Fruit fly (Drosophila melanogaster) whole organism, embryonic: Measurements from ENCODE around the gene CG5835.

Experiments
- Abd-B ChIP-seq: fragments of 200-800 bp; sonication (Bioruptor generic); optimal IDR thresholded peaks from 2 replicates; lab custom pipeline; 2018; ENCODE audit warnings: missing biosample characterization, mild to moderate bottlenecking, missing genetic modification characterization, moderate library complexity
- Antp ChIP-seq: fragments of 200-800 bp; sonication (Bioruptor generic); optimal IDR thresholded peaks from 3 replicates; lab custom pipeline; 2016; ENCODE audit warnings: missing biosample characterization, missing genetic modification characterization
- B-H2 ChIP-seq: fragments of 200-800 bp; sonication (Bioruptor generic); optimal IDR thresholded peaks from 2 replicates; lab custom pipeline; 2018; ENCODE audit warnings: missing biosample characterization, mild to moderate bottlenecking, missing genetic modification characterization
- BEAF-32 ChIP-seq: fragments of 200-800 bp; sonication (Bioruptor generic); optimal IDR thresholded peaks from 3 replicates; lab custom pipeline; 2017; ENCODE audit warnings: missing biosample characterization, missing genetic modification characterization, mild to moderate bottlenecking, moderate library complexity, missing genetic modification reagents
- CG10274 ChIP-seq: fragments of 200-800 bp; sonication (Bioruptor generic); optimal IDR thresholded peaks from 3 replicates; lab custom pipeline; 2017; ENCODE audit warnings: missing biosample characterization, mild to moderate bottlenecking, missing genetic modification characterization
- CG10321 ChIP-seq: fragments of 200-800 bp; sonication (Bioruptor generic); IDR thresholded peaks from 2 replicates; pipeline ENCODE4 v1.3.6; 2022; ENCODE audit warnings: missing biosample characterization, missing genetic modification characterization
- CG11696 ChIP-seq: fragments of 200-800 bp; sonication (Bioruptor generic); IDR thresholded peaks from 2 replicates; pipeline ENCODE4 v1.3.6; 2022; ENCODE audit warnings: missing biosample characterization, missing genetic modification characterization
- CG31365 ChIP-seq: fragments of 200-800 bp; sonication (Bioruptor generic); optimal IDR thresholded peaks from 2 replicates; lab custom pipeline; 2018; ENCODE audit warnings: missing biosample characterization, mild to moderate bottlenecking, missing genetic modification characterization
- CG3995 ChIP-seq: fragments of 200-800 bp; sonication (Bioruptor generic); optimal IDR thresholded peaks from 3 replicates; lab custom pipeline; 2016; ENCODE audit warnings: missing biosample characterization, missing genetic modification characterization
- CG6254 ChIP-seq: fragments of 200-800 bp; sonication (Bioruptor generic); optimal IDR thresholded peaks from 3 replicates; lab custom pipeline; 2017; ENCODE audit warnings: mild to moderate bottlenecking, missing biosample characterization, missing genetic modification reagents, missing genetic modification characterization
- CG6654 ChIP-seq: fragments of 200-800 bp; sonication (Bioruptor generic); optimal IDR thresholded peaks from 2 replicates; lab custom pipeline; 2017; ENCODE audit warnings: missing biosample characterization, mild to moderate bottlenecking, missing genetic modification characterization
- CG7987 ChIP-seq: fragments of 200-800 bp; sonication (Bioruptor generic); optimal IDR thresholded peaks from 2 replicates; lab custom pipeline; 2018; ENCODE audit warnings: missing biosample characterization, mild to moderate bottlenecking, missing genetic modification characterization, moderate library complexity
- CG8359 ChIP-seq: fragments of 200-800 bp; sonication (Bioruptor generic); optimal IDR thresholded peaks from 2 replicates; lab custom pipeline; 2017; ENCODE audit warnings: missing biosample characterization, mild to moderate bottlenecking, missing genetic modification characterization, borderline replicate concordance
- CG9727 ChIP-seq: fragments of 200-800 bp; sonication (Bioruptor generic); optimal IDR thresholded peaks from 3 replicates; lab custom pipeline; 2017; ENCODE audit warnings: missing biosample characterization, mild to moderate bottlenecking, missing genetic modification characterization
- CG9932 ChIP-seq: fragments of 200-800 bp; sonication (Bioruptor generic); IDR thresholded peaks from 2 replicates; pipeline ENCODE4 v1.3.6; 2022; ENCODE audit warnings: missing biosample characterization, missing genetic modification characterization
- D19B ChIP-seq: fragments of 200-800 bp; sonication (Bioruptor generic); optimal IDR thresholded peaks from 2 replicates; lab custom pipeline; 2017; ENCODE audit warnings: missing biosample characterization, mild to moderate bottlenecking, missing genetic modification characterization
- Dip2 ChIP-seq: fragments of 200-800 bp; sonication (Bioruptor generic); IDR thresholded peaks from 2 replicates; pipeline ENCODE4 v1.3.6; 2022; ENCODE audit warnings: missing biosample characterization, missing genetic modification characterization
- Ets97D ChIP-seq: fragments of 200-800 bp; sonication (Bioruptor generic); optimal IDR thresholded peaks from 3 replicates; lab custom pipeline; 2016; ENCODE audit warnings: missing biosample characterization, missing genetic modification characterization
- Max ChIP-seq: fragments of 200-800 bp; sonication (Bioruptor generic); optimal IDR thresholded peaks from 2 replicates; lab custom pipeline; 2016; ENCODE audit warnings: missing biosample characterization, mild to moderate bottlenecking, missing genetic modification characterization
- Sin3A ChIP-seq: fragments of >200 bp; optimal IDR thresholded peaks from 2 replicates; lab custom pipeline; 2018
- Ssrp ChIP-seq: fragments of 200-800 bp; sonication (Bioruptor generic); optimal IDR thresholded peaks from 2 replicates; lab custom pipeline; 2018; ENCODE audit warnings: missing biosample characterization, mild to moderate bottlenecking, missing genetic modification characterization, moderate library complexity
- TFAM ChIP-seq: fragments of 200-800 bp; sonication (Bioruptor generic); optimal IDR thresholded peaks from 2 replicates; lab custom pipeline; 2017; ENCODE audit warnings: missing biosample characterization, missing genetic modification characterization, inconsistent platforms
- Tbp ChIP-seq: fragments of >200 bp; optimal IDR thresholded peaks from 2 replicates; lab custom pipeline; 2018; ENCODE audit warnings: missing biosample characterization, missing genetic modification characterization
- amos ChIP-seq: fragments of 200-800 bp; sonication (Bioruptor generic); IDR thresholded peaks from 2 replicates; pipeline ENCODE4 v1.3.6; 2022; ENCODE audit warnings: missing biosample characterization, missing genetic modification characterization; ENCODE audit not compliant: partially characterized antibody
- aop ChIP-seq: fragments of 200-800 bp; sonication (Bioruptor generic); IDR thresholded peaks from 2 replicates; pipeline ENCODE4 v1.3.6; 2022; ENCODE audit warnings: missing biosample characterization, missing genetic modification characterization
- bab2 ChIP-seq: fragments of 200-800 bp; sonication (Bioruptor generic); optimal IDR thresholded peaks from 2 replicates; lab custom pipeline; 2016; ENCODE audit warnings: missing biosample characterization, missing genetic modification characterization
- bbx ChIP-seq: fragments of 200-800 bp; sonication (Bioruptor generic); IDR thresholded peaks from 2 replicates; pipeline ENCODE4 v1.3.6; 2022; ENCODE audit warnings: missing biosample characterization, missing genetic modification characterization; ENCODE audit not compliant: partially characterized antibody
- caup ChIP-seq: fragments of 200-800 bp; sonication (Bioruptor generic); optimal IDR thresholded peaks from 3 replicates; lab custom pipeline; 2017; ENCODE audit warnings: missing biosample characterization, mild to moderate bottlenecking, missing genetic modification characterization, moderate library complexity; ENCODE audit not compliant: severe bottlenecking
- cg ChIP-seq: fragments of 200-800 bp; sonication (Bioruptor generic); optimal IDR thresholded peaks from 3 replicates; lab custom pipeline; 2019; ENCODE audit warnings: missing biosample characterization, mild to moderate bottlenecking, missing genetic modification characterization, moderate library complexity
- dmrt11E ChIP-seq: fragments of 200-800 bp; sonication (Bioruptor generic); optimal IDR thresholded peaks from 3 replicates; lab custom pipeline; 2018; ENCODE audit warnings: missing biosample characterization, mild to moderate bottlenecking, missing genetic modification characterization, moderate library complexity
- dpn ChIP-seq, 2 experiments: fragments of 200-800 bp; sonication (Bioruptor generic); optimal IDR thresholded peaks; 3 replicates each; lab custom pipeline; 2016; ENCODE audit warnings: missing biosample characterization in 2 of 2, missing genetic modification characterization in 2 of 2
- fd3F ChIP-seq: fragments of 200-800 bp; sonication (Bioruptor generic); optimal IDR thresholded peaks from 2 replicates; lab custom pipeline; 2018; ENCODE audit warnings: missing biosample characterization, mild to moderate bottlenecking, missing genetic modification characterization, moderate library complexity
- fu2 ChIP-seq: fragments of 200-800 bp; sonication (Bioruptor generic); optimal IDR thresholded peaks from 2 replicates; lab custom pipeline; 2016; ENCODE audit warnings: missing biosample characterization, missing genetic modification characterization
- gcm ChIP-seq: fragments of 200-800 bp; sonication (Bioruptor generic); optimal IDR thresholded peaks from 2 replicates; lab custom pipeline; 2019; ENCODE audit warnings: missing biosample characterization, mild to moderate bottlenecking, missing genetic modification characterization, moderate library complexity
- gfzf ChIP-seq: fragments of 200-800 bp; sonication (Bioruptor generic); optimal IDR thresholded peaks from 2 replicates; lab custom pipeline; 2016; ENCODE audit warnings: missing biosample characterization, mild to moderate bottlenecking, missing genetic modification characterization, moderate library complexity
- ham ChIP-seq: fragments of 200-800 bp; sonication (Bioruptor generic); IDR thresholded peaks from 2 replicates; pipeline ENCODE4 v1.3.6; 2022; ENCODE audit warnings: missing biosample characterization, missing genetic modification characterization
- hb ChIP-seq: fragments of 200-800 bp; sonication (Bioruptor generic); IDR thresholded peaks from 3 replicates; pipeline ENCODE4 v1.3.6; 2022; ENCODE audit warnings: missing biosample characterization, missing genetic modification characterization; ENCODE audit not compliant: partially characterized antibody
- ken ChIP-seq: fragments of 200-800 bp; sonication (Bioruptor generic); IDR thresholded peaks from 3 replicates; pipeline ENCODE4 v1.3.6; 2022; ENCODE audit warnings: missing biosample characterization, missing genetic modification characterization
- pb ChIP-seq: fragments of 200-800 bp; sonication (Bioruptor generic); optimal IDR thresholded peaks from 3 replicates; lab custom pipeline; 2016; ENCODE audit warnings: missing biosample characterization, missing genetic modification characterization
- salm ChIP-seq: fragments of 200-800 bp; sonication (Bioruptor generic); optimal IDR thresholded peaks from 2 replicates; lab custom pipeline; 2018; ENCODE audit warnings: missing biosample characterization, mild to moderate bottlenecking, missing genetic modification characterization
- sens-2 ChIP-seq: fragments of 200-800 bp; sonication (Bioruptor generic); IDR thresholded peaks from 2 replicates; pipeline ENCODE4 v1.3.6; 2022; ENCODE audit warnings: missing biosample characterization, missing genetic modification characterization
- slou ChIP-seq: fragments of 200-800 bp; sonication (Bioruptor generic); optimal IDR thresholded peaks from 3 replicates; lab custom pipeline; 2016; ENCODE audit warnings: missing biosample characterization, missing genetic modification characterization
- sna ChIP-seq: fragments of 200-800 bp; sonication (Bioruptor generic); IDR thresholded peaks from 2 replicates; pipeline ENCODE4 v1.3.6; 2022; ENCODE audit warnings: missing biosample characterization, missing genetic modification characterization; ENCODE audit not compliant: partially characterized antibody
- sob ChIP-seq: fragments of 200-800 bp; sonication (Bioruptor generic); IDR thresholded peaks from 2 replicates; pipeline ENCODE4 v1.3.6; 2022; ENCODE audit warnings: missing biosample characterization, missing genetic modification characterization
- sqz ChIP-seq: fragments of 200-800 bp; sonication (Bioruptor generic); optimal IDR thresholded peaks from 3 replicates; lab custom pipeline; 2018; ENCODE audit warnings: missing biosample characterization, mild to moderate bottlenecking, missing genetic modification characterization
- tll ChIP-seq, 2 experiments: fragments of 200-800 bp in 1 of 2; fragments of >200 bp in 1 of 2; sonication (Bioruptor generic) in 1 of 2; optimal IDR thresholded peaks; 2 replicates each; lab custom pipeline; 2017 to 2019; ENCODE audit warnings: missing biosample characterization in 2 of 2, missing genetic modification characterization in 2 of 2, mild to moderate bottlenecking in 1 of 2, moderate library complexity in 1 of 2
- vfl ChIP-seq: fragments of 200-800 bp; sonication (Bioruptor generic); optimal IDR thresholded peaks from 2 replicates; lab custom pipeline; 2016; ENCODE audit warnings: missing biosample characterization, missing genetic modification characterization
- zen2 ChIP-seq: fragments of 200-800 bp; sonication (Bioruptor generic); IDR thresholded peaks from 3 replicates; pipeline ENCODE4 v1.3.6; 2022; ENCODE audit warnings: missing biosample characterization, missing genetic modification characterization; ENCODE audit not compliant: partially characterized antibody
- zf30C ChIP-seq: fragments of 200-800 bp; sonication (Bioruptor generic); optimal IDR thresholded peaks from 3 replicates; lab custom pipeline; 2018; ENCODE audit warnings: missing biosample characterization, mild to moderate bottlenecking, missing genetic modification characterization
- zfh2 ChIP-seq: fragments of 200-800 bp; sonication (Bioruptor generic); optimal IDR thresholded peaks from 2 replicates; lab custom pipeline; 2016; ENCODE audit warnings: missing biosample characterization, missing genetic modification characterization

Gene CG5835

dm6 chr3R:19164873-19165456 lies 11.5 kb upstream of the CG5835 start (continued):
- TF ChIP-seq caup: peak; percentile 14
- no peak for TF ChIP-seq hb
- no peak for TF ChIP-seq pb (GFP tag; lab: Kevin White, UChicago)
- no peak for TF ChIP-seq Max
- TF ChIP-seq CG9932 (GFP tag; lab: Robert Waterston, UW): no peak
- TF ChIP-seq Tbp (GFP tag; lab: Kevin White, UChicago): no peak
- no peak for TF ChIP-seq bab2 (GFP tag; lab: Kevin White, UChicago)
- no peak for TF ChIP-seq BEAF-32 (GFP tag; lab: Kevin White, UChicago)
- TF ChIP-seq amos (GFP tag; lab: Robert Waterston, UW): no peak
- no peak for TF ChIP-seq CG6254
- no peak for TF ChIP-seq D19B (GFP tag; lab: Kevin White, UChicago)
- no peak for TF ChIP-seq sens-2
- TF ChIP-seq Ssrp (tag; lab: Kevin White, UChicago): peak; percentile 33
- TF ChIP-seq aop (GFP tag; lab: Robert Waterston, UW): no peak
- no peak for TF ChIP-seq CG10274 (GFP tag; lab: Kevin White, UChicago)
- TF ChIP-seq cg (GFP tag; lab: Kevin White, UChicago): no peak
- TF ChIP-seq sna (GFP tag; lab: Robert Waterston, UW): no peak
- peak; percentile 45 for TF ChIP-seq dmrt11E (tag; lab: Kevin White, UChicago)
- peak; percentile 50; the same call in 1 of the 2 replicates for TF ChIP-seq sob (GFP tag; lab: Robert Waterston, UW)
- TF ChIP-seq gfzf (GFP tag; lab: Kevin White, UChicago): no peak
- no peak for TF ChIP-seq sqz (GFP tag; lab: Kevin White, UChicago)
- no peak for TF ChIP-seq CG10321 (GFP tag; lab: Robert Waterston, UW)
- no peak for TF ChIP-seq Dip2 (GFP tag; lab: Robert Waterston, UW)
- TF ChIP-seq CG31365 (tag; lab: Kevin White, UChicago): no peak
- no peak for TF ChIP-seq zf30C (GFP tag; lab: Kevin White, UChicago)
- no peak for TF ChIP-seq zfh2
- no peak for TF ChIP-seq salm
- TF ChIP-seq bbx (GFP tag; lab: Robert Waterston, UW): no peak
- TF ChIP-seq CG6654 (GFP tag; lab: Kevin White, UChicago): peak; percentile 33
- no peak for TF ChIP-seq ken (GFP tag; lab: Robert Waterston, UW)
- TF ChIP-seq CG11696: no peak
- TF ChIP-seq Sin3A (lab: Kevin White, UChicago): no peak
- no peak for TF ChIP-seq slou (GFP tag; lab: Kevin White, UChicago)
- TF ChIP-seq TFAM: no peak
- TF ChIP-seq dpn (GFP tag; optimal IDR thresholded peaks at IDR 0.05; lab: Kevin White, UChicago): peak in 1 of 2 experiments; percentile 35
- no peak for TF ChIP-seq vfl
- no peak for TF ChIP-seq fd3F (GFP tag; lab: Kevin White, UChicago)
- TF ChIP-seq CG3995 (GFP tag; lab: Kevin White, UChicago): no peak
- TF ChIP-seq CG8359 (GFP tag; lab: Kevin White, UChicago): peak; percentile 33
- no peak for TF ChIP-seq gcm (GFP tag; lab: Kevin White, UChicago)
- peak; percentile 31 for TF ChIP-seq Abd-B
- TF ChIP-seq Ets97D (GFP tag; lab: Kevin White, UChicago): no peak
- no peak for TF ChIP-seq ham (GFP tag; lab: Robert Waterston, UW)
- TF ChIP-seq Antp (GFP tag; lab: Kevin White, UChicago): no peak
- TF ChIP-seq zen2 (GFP tag; lab: Robert Waterston, UW): no peak
- no peak for TF ChIP-seq CG7987
- peak; percentile 18 for TF ChIP-seq fu2 (GFP tag; lab: Kevin White, UChicago)
- peak; percentile 21 for TF ChIP-seq B-H2
- peak; percentile 46 for TF ChIP-seq CG9727 (GFP tag; lab: Kevin White, UChicago)
- no peak for TF ChIP-seq tll (GFP tag; optimal IDR thresholded peaks at IDR 0.05; lab: Kevin White, UChicago)
